Fruit fly (Drosophila melanogaster): ENCODE data around the gene CG11396.

DNA sequence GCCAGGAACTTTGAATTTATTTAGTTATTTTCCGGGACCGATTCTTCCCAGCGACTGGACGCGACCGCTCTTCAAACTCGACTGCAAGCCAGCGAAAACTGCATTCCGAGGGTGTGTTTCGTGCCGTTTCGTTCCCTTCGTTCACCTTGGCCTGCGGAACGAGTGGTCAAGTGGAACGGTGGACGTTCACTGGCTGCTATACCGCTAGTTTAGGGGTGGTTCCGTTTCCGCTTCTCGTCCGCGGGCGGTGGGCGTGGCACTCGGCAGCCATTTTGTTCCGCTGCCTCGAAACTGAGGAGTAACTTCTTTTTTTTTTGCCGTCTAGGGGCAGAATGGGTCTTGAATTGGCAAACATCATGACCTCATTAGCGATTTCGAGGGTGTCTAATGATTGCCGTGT is 4.8 kb upstream of the CG11396 start, which contains the start of gene Six4:
- TF ChIP-seq kay (GFP tag; ENCODE audit: borderline replicate concordance), result no peak
- TF ChIP-seq pad (GFP tag; optimal IDR thresholded peaks at IDR 0.05), result peak; percentile 34
- no peak for TF ChIP-seq cnc (optimal IDR thresholded peaks at IDR 0.05)
- TF ChIP-seq Mnt (GFP tag; optimal IDR thresholded peaks at IDR 0.05), result peak; percentile 22
- TF ChIP-seq CG11617 (GFP tag; optimal IDR thresholded peaks at IDR 0.05), result peak; percentile 41
- TF ChIP-seq toe (GFP tag; optimal IDR thresholded peaks at IDR 0.05), result no peak
- TF ChIP-seq tj (GFP tag; optimal IDR thresholded peaks at IDR 0.05), result peak; percentile 62
- TF ChIP-seq bab1 (GFP tag; optimal IDR thresholded peaks at IDR 0.05), result peak; percentile 43
- TF ChIP-seq CG7101 (tag; optimal IDR thresholded peaks at IDR 0.05), result peak; percentile 10
- no peak for TF ChIP-seq CG1620 (GFP tag; optimal IDR thresholded peaks at IDR 0.05)
- TF ChIP-seq CG33017 (tag; optimal IDR thresholded peaks at IDR 0.05), result no peak
- peak; percentile 20 for TF ChIP-seq Crg-1 (GFP tag; optimal IDR thresholded peaks at IDR 0.05)

All from whole organism, adult.